Fruit fly (Drosophila melanogaster): ENCODE measurements around the gene Nf-YC.

DNA sequence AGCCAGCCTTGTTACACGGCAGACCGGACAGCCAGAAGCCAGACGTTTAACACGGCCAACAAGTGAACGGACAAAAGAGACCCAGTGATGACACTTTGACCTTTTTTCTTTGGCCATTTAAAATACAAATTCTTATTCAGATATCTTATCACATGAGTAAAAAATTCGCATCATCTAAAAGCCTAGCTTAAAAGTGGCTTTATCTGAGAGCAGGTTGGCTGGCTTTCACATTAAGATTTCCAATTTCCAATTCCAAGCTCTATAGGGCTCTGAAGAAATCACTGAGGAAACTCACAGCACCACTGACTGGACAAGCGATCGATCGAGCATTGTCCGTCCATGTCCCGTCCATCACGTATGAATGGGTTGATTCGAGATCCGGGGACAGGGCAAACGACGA lies 45.1 kb downstream of the Nf-YC start:
- TF ChIP-seq CTCF (optimal IDR thresholded peaks at IDR 0.05) (no peak), CG8478 (optimal IDR thresholded peaks at IDR 0.05) (no peak)
